Fruit fly (Drosophila melanogaster) whole organism, adult: ENCODE measurements around the gene CG31265.

Source experiments
- CG11617 ChIP-seq: fragments of 200-800 bp; sonication (Bioruptor generic); optimal IDR thresholded peaks from 2 replicates; lab custom pipeline; 2017; ENCODE audit warnings: mild to moderate bottlenecking, missing biosample characterization, missing genetic modification reagents, missing genetic modification characterization
- CG12768 ChIP-seq: fragments of 200-800 bp; sonication (Bioruptor generic); optimal IDR thresholded peaks from 2 replicates; lab custom pipeline; 2017; ENCODE audit warnings: missing biosample characterization, missing genetic modification characterization, mild to moderate bottlenecking, moderate library complexity, missing genetic modification reagents
- CG14711 ChIP-seq: fragments of 200-800 bp; sonication (Bioruptor generic); optimal IDR thresholded peaks from 2 replicates; lab custom pipeline; 2018; ENCODE audit warnings: missing biosample characterization, mild to moderate bottlenecking, missing genetic modification characterization, moderate library complexity
- CG1620 ChIP-seq: fragments of 200-800 bp; sonication (Bioruptor generic); optimal IDR thresholded peaks from 2 replicates; lab custom pipeline; 2016; ENCODE audit warnings: missing biosample characterization, missing genetic modification characterization
- CG33017 ChIP-seq: fragments of 200-800 bp; sonication (Bioruptor generic); optimal IDR thresholded peaks from 2 replicates; lab custom pipeline; 2018; ENCODE audit warnings: missing biosample characterization, mild to moderate bottlenecking, missing genetic modification characterization, moderate library complexity
- CG5204 ChIP-seq: fragments of 200-800 bp; sonication (Bioruptor generic); optimal IDR thresholded peaks from 2 replicates; lab custom pipeline; 2016; ENCODE audit warnings: missing biosample characterization, missing genetic modification characterization
- CG7045 ChIP-seq: fragments of 200-800 bp; sonication (Bioruptor generic); optimal IDR thresholded peaks from 2 replicates; lab custom pipeline; 2017; ENCODE audit warnings: missing biosample characterization, mild to moderate bottlenecking, missing genetic modification characterization
- CG7101 ChIP-seq: fragments of 200-800 bp; sonication (Bioruptor generic); optimal IDR thresholded peaks from 2 replicates; lab custom pipeline; 2018; ENCODE audit warnings: missing biosample characterization, mild to moderate bottlenecking, missing genetic modification characterization, moderate library complexity
- Clk ChIP-seq: fragments of 200-800 bp; sonication (Bioruptor generic); optimal IDR thresholded peaks from 2 replicates; lab custom pipeline; 2017; ENCODE audit warnings: missing biosample characterization, missing genetic modification characterization
- Crg-1 ChIP-seq: fragments of 200-800 bp; sonication (Bioruptor generic); optimal IDR thresholded peaks from 2 replicates; lab custom pipeline; 2016; ENCODE audit warnings: missing biosample characterization, missing genetic modification characterization
- Hr96 ChIP-seq: fragments of 200-800 bp; sonication (Bioruptor generic); optimal IDR thresholded peaks from 2 replicates; lab custom pipeline; 2016; ENCODE audit warnings: missing biosample characterization, missing genetic modification characterization
- Mnt ChIP-seq: fragments of 200-800 bp; sonication (Bioruptor generic); optimal IDR thresholded peaks from 2 replicates; lab custom pipeline; 2016; ENCODE audit warnings: missing biosample characterization, mild to moderate bottlenecking, missing genetic modification characterization
- bab1 ChIP-seq: fragments of 200-800 bp; sonication (Bioruptor generic); optimal IDR thresholded peaks from 3 replicates; lab custom pipeline; 2019; ENCODE audit warnings: missing biosample characterization, mild to moderate bottlenecking, missing genetic modification characterization, moderate library complexity
- cic ChIP-seq: fragments of 200-800 bp; sonication (Bioruptor generic); optimal IDR thresholded peaks from 2 replicates; lab custom pipeline; 2017; ENCODE audit warnings: missing biosample characterization, mild to moderate bottlenecking, missing genetic modification characterization, moderate library complexity
- cnc ChIP-seq, 2 experiments: fragments of >200 bp; optimal IDR thresholded peaks; 2 replicates each; lab custom pipeline; 2017
- kay ChIP-seq: fragments of 200-800 bp; sonication (Bioruptor generic); peaks from one replicate; lab custom pipeline; 2016; ENCODE audit warnings: missing biosample characterization, missing genetic modification characterization, borderline replicate concordance
- ovo ChIP-seq: fragments of 200-800 bp; sonication (Bioruptor generic); optimal IDR thresholded peaks from 2 replicates; lab custom pipeline; 2016; ENCODE audit warnings: missing biosample characterization, missing genetic modification characterization
- pad ChIP-seq: fragments of 200-800 bp; sonication (Bioruptor generic); optimal IDR thresholded peaks from 3 replicates; lab custom pipeline; 2017; ENCODE audit warnings: missing biosample characterization, missing genetic modification characterization, mild to moderate bottlenecking, moderate library complexity, missing genetic modification reagents
- tj ChIP-seq: fragments of 200-800 bp; sonication (Bioruptor generic); optimal IDR thresholded peaks from 3 replicates; lab custom pipeline; 2017; ENCODE audit warnings: missing biosample characterization, mild to moderate bottlenecking, missing genetic modification characterization, moderate library complexity
- toe ChIP-seq: fragments of 200-800 bp; sonication (Bioruptor generic); optimal IDR thresholded peaks from 2 replicates; lab custom pipeline; 2016; ENCODE audit warnings: missing biosample characterization, missing genetic modification characterization

CG31265 gene

dm6 chr3R:17081359-17081935 lies 46.6 kb upstream of the CG31265 start:
- TF ChIP-seq Hr96 (GFP tag; lab: Kevin White, UChicago) (no peak), CG7101 (tag; lab: Kevin White, UChicago) (peak; percentile 66), ovo (no peak), CG14711 (tag; lab: Kevin White, UChicago) (peak; percentile 58), CG11617 (peak; percentile 49), Mnt (GFP tag; lab: Kevin White, UChicago) (no peak), bab1 (GFP tag; lab: Kevin White, UChicago) (peak; percentile 65), toe (GFP tag; lab: Kevin White, UChicago) (no peak), CG33017 (tag; lab: Kevin White, UChicago) (peak; percentile 82), tj (GFP tag; lab: Kevin White, UChicago) (peak; percentile 36), cic (GFP tag; lab: Kevin White, UChicago) (no peak), CG12768 (GFP tag; lab: Kevin White, UChicago) (peak; percentile 61), pad (GFP tag; lab: Kevin White, UChicago) (peak; percentile 37), cnc (optimal IDR thresholded peaks at IDR 0.05; lab: Kevin White, UChicago) (no peak), Crg-1 (GFP tag; lab: Kevin White, UChicago) (no peak), CG5204 (GFP tag; lab: Kevin White, UChicago) (no peak), CG7045 (GFP tag; lab: Kevin White, UChicago) (peak; percentile 80), Clk (GFP tag; lab: Kevin White, UChicago) (peak; percentile 1), CG1620 (GFP tag; lab: Kevin White, UChicago) (no peak), kay (GFP tag; lab: Kevin White, UChicago) (peak; percentile 68)

- TF ChIP-seq toe (GFP tag; lab: Kevin White, UChicago) (no peak), Hr96 (GFP tag; lab: Kevin White, UChicago) (no peak), CG11617 (no peak), kay (GFP tag; lab: Kevin White, UChicago) (no peak), CG33017 (tag; lab: Kevin White, UChicago) (no peak), Mnt (GFP tag; lab: Kevin White, UChicago) (no peak), ovo (no peak), CG5204 (GFP tag; lab: Kevin White, UChicago) (no peak)
Measured at dm6 chr3R:17082471-17082870, 45.5 kb upstream of the CG31265 start.

DNA sequence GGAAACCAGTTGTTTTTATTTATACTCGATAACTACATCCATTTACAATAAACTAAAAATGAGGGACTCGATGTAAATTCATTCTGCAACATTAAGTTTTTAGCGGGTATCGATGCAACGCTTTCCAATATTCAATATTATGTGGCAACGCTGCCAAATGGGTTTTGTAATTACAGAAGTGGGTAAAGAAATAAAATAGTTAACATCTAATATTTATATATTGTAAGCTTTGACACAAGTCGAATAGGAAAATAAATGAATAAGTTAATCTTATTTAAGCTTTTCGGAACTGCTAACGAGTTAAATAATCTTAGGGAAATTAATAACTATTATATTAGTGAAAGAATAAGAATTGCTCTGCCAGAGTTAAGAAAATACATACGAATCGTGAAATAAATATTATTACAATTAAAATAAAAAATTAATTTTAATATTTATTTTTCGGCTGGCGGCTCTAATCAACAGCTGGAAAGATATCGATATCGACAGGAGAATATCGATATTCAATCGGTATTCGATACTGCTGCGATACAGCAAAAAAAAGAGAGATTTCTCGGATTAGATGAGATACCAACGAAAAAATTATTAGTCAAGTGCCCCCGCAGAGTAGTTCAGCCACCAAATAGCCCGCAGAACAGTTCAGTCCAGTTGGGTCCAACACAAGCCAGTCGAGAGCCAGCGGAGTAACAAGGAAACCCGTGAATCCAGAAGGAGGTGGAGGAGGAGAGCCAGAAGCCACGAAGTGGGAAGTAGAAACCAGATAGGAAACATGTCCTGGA lies 42.8 kb upstream of the CG31265 start, which contains the start of gene GckIII:
Gene GckIII, plus strand, starts transcription at position 485 of the 779 bp plus-strand sequence.
- no peak for TF ChIP-seq Clk (GFP tag; lab: Kevin White, UChicago)
- no peak for TF ChIP-seq pad (GFP tag; lab: Kevin White, UChicago)
- TF ChIP-seq CG14711 (tag; lab: Kevin White, UChicago) = peak; percentile 28
- TF ChIP-seq tj (GFP tag; lab: Kevin White, UChicago) = no peak

DNA sequence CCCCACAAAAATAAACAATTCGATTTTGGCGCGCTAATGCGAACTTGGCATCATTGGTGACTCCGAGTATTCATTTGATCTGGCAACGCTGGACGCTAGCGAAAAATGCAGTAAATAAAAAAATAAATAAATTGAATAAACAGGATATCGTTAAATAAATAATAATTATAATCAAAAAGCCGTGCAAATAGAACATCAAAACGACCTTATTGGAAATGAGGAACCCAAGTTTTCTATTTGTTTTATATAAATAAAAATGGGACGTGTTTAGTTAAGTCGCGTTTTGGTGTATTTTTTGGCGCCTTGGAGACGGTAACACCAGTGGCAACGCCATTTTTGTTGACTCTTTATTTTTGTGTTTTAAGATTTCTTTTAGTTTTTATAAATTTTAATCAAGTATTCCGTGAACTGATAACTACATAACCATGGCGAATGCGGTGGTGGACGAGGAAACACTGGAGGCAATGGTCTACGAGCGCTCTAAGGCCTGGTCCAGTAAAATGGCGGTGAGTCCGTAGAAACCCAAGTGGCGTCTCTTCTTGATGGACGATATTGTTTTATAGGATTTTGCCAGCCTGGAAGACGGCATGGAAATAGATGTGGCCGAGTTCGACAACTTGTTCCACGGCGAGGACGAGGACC lies 39.9 kb upstream of the CG31265 start, which contains the start of gene cal1:
Gene cal1, plus strand, starts transcription at position 304 of the 642 bp plus-strand sequence.
- no peak for TF ChIP-seq CG12768 (GFP tag; lab: Kevin White, UChicago)
- TF ChIP-seq CG7101 (tag; lab: Kevin White, UChicago) = no peak
- TF ChIP-seq toe (GFP tag; lab: Kevin White, UChicago) = no peak
- TF ChIP-seq CG33017 (tag; lab: Kevin White, UChicago) = no peak
- no peak for TF ChIP-seq bab1 (GFP tag; lab: Kevin White, UChicago)
- no peak for TF ChIP-seq Crg-1 (GFP tag; lab: Kevin White, UChicago)
- no peak for TF ChIP-seq CG5204 (GFP tag; lab: Kevin White, UChicago)
- TF ChIP-seq cic (GFP tag; lab: Kevin White, UChicago) = no peak
- no peak for TF ChIP-seq CG1620 (GFP tag; lab: Kevin White, UChicago)
- TF ChIP-seq CG7045 (GFP tag; lab: Kevin White, UChicago) = no peak
- no peak for TF ChIP-seq ovo
- no peak for TF ChIP-seq Hr96 (GFP tag; lab: Kevin White, UChicago)
- TF ChIP-seq Mnt (GFP tag; lab: Kevin White, UChicago) = no peak
- TF ChIP-seq CG14711 (tag; lab: Kevin White, UChicago) = no peak
- TF ChIP-seq Clk (GFP tag; lab: Kevin White, UChicago) = no peak
- TF ChIP-seq cnc (optimal IDR thresholded peaks at IDR 0.05; lab: Kevin White, UChicago) = no peak

DNA sequence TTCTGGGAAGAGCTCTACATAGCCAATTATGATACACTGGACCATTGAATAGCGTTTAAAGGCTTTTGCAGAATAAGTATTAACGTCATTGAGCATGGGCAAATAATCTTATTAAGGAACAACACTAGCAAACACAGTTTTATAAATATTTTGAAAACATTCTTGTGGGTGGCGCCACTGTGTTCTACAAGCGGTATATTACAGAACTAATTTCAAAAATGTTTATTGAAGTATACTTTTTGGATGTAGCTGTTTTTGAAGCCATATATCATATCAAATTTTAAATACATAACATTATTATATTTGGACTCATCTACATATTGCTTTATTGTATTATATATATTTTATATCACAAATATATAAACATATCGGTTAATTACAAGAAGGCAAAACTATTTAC lies 19.1 kb upstream of the CG31265 start:
- TF ChIP-seq pad (GFP tag; lab: Kevin White, UChicago) (no peak), Mnt (GFP tag; lab: Kevin White, UChicago) (no peak), CG33017 (tag; lab: Kevin White, UChicago) (no peak)
